Worm (Caenorhabditis elegans): ENCODE results near the gene sucg-1.

DNA sequence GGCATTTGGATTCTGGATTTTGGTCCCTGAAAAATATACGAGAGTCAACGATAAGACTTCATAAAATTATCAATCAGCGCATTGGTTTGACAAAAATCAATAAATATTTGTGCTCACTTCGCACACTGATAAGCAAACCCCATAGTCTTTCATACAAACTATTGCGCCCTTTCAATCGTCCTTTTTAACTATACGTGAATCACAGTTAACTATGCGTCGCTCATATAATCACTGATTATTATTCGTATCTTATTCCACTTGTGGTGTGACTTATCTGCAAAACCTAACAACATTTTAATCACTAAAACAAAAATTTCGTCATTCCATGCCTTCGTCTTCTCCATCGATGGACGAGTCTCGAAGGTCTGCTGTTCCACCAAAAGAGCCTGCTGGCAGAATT, 17.9 kb upstream of the sucg-1 start, which contains the start of gene nhr-8:
- TF ChIP-seq ces-1 (GFP tag; optimal IDR thresholded peaks at IDR 0.05) (no peak), unc-39 (tag; optimal IDR thresholded peaks at IDR 0.05) (no peak), unc-62 (GFP tag; optimal IDR thresholded peaks at IDR 0.05) (no peak), ztf-11 (tag; optimal IDR thresholded peaks at IDR 0.05) (no peak), elt-1 (tag; optimal IDR thresholded peaks at IDR 0.05; ENCODE audit: borderline replicate concordance, insufficient read depth) (no peak), nhr-12 (tag; optimal IDR thresholded peaks at IDR 0.05) (no peak), nhr-237 (tag; optimal IDR thresholded peaks at IDR 0.05) (no peak), snpc-4 (tag; optimal IDR thresholded peaks at IDR 0.05) (no peak), lsy-2 (tag; optimal IDR thresholded peaks at IDR 0.05) (no peak), nhr-76 (tag; optimal IDR thresholded peaks at IDR 0.05) (no peak), blmp-1 (tag; optimal IDR thresholded peaks at IDR 0.05) (no peak), nhr-2 (tag; optimal IDR thresholded peaks at IDR 0.05) (no peak), ceh-83 (GFP tag; optimal IDR thresholded peaks at IDR 0.05) (no peak), mab-5 (tag; optimal IDR thresholded peaks at IDR 0.05) (no peak)

Data from whole organism, mixed stage, embryonic.